Worm (Caenorhabditis elegans): Measurements from ENCODE around the gene cutl-25.

ce11 chrIII:3037346-3037745 lies 9.6 kb downstream of the cutl-25 start:
- TF ChIP-seq dao-5 (tag; optimal IDR thresholded peaks at IDR 0.05) (no peak), W03F9.2 (tag; optimal IDR thresholded peaks at IDR 0.05) (no peak), him-1 (tag; optimal IDR thresholded peaks at IDR 0.05) (no peak)

Measured in whole organism, L4/young adult.